Worm (Caenorhabditis elegans) whole organism, L3 larva: ENCODE results near the gene K01A12.3.

Experiments used
- nhr-11 ChIP-seq: fragments of 150-350 bp; optimal IDR thresholded peaks from 2 replicates; lab custom pipeline; 2014; ENCODE audit warnings: missing biosample characterization, missing genetic modification characterization
- ztf-11 ChIP-seq: fragments of 150-350 bp; optimal IDR thresholded peaks from 2 replicates; lab custom pipeline; 2014; ENCODE audit warnings: missing biosample characterization, missing genetic modification characterization

DNA sequence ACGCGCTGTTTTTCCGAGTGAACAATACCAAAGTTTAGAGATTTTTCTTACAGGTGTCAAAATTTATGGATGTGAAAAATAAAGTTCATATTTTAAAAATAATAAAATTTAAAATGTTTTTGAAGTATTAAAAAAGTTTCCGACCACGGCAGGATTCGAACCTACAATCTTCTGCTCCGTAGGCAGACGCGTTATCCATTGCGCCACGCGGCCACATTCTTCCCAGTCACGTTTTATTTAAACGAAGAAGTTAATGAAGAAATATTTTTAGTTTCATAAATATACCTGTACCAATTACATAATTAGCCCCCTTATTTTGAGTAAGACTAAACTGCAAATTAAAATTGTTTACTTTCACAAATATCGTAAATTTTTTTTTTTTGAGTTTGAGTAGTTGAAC is 15.7 kb upstream of the K01A12.3 start:
- no peak for TF ChIP-seq ztf-11 (tag; lab: Kevin White, UChicago)
- no peak for TF ChIP-seq nhr-11 (tag; lab: Kevin White, UChicago)
